Worm (Caenorhabditis elegans): ENCODE data around the gene R01E6.7.

- TF ChIP-seq ama-1 (optimal IDR thresholded peaks at IDR 0.05) = no peak
- peak; percentile 25 for TF ChIP-seq ztf-4 (tag; optimal IDR thresholded peaks at IDR 0.05)
- TF ChIP-seq unc-39 (tag; optimal IDR thresholded peaks at IDR 0.05) = no peak
These were observed 28.3 kb upstream of the R01E6.7 start, which contains the start of gene bra-1 for ce11 chrX:13598021-13598499.

Data from whole organism, L2 larva.